Worm (Caenorhabditis elegans) whole organism, mixed stage, embryonic: Measurements from ENCODE around the gene C27D6.1.

ENCODE experiments used
- ces-1 ChIP-seq: fragments of 150-350 bp; optimal IDR thresholded peaks from 2 replicates; lab custom pipeline; 2014; ENCODE audit warnings: missing biosample characterization, missing genetic modification reagents, missing genetic modification characterization
- lsy-2 ChIP-seq: fragments of 150-350 bp; optimal IDR thresholded peaks from 2 replicates; lab custom pipeline; 2014; ENCODE audit warnings: missing biosample characterization, missing genetic modification characterization
- mab-5 ChIP-seq: fragments of 150-350 bp; optimal IDR thresholded peaks from 2 replicates; lab custom pipeline; 2014; ENCODE audit warnings: missing biosample characterization, missing genetic modification characterization
- nhr-12 ChIP-seq: fragments of 150-350 bp; optimal IDR thresholded peaks from 2 replicates; lab custom pipeline; 2014; ENCODE audit warnings: missing biosample characterization, missing genetic modification characterization
- nhr-237 ChIP-seq: fragments of 150-350 bp; optimal IDR thresholded peaks from 2 replicates; lab custom pipeline; 2014; ENCODE audit warnings: missing biosample characterization, missing genetic modification characterization
- nhr-76 ChIP-seq: sonication (generic microtip); optimal IDR thresholded peaks from 2 replicates; lab custom pipeline; 2017; ENCODE audit warnings: missing biosample characterization, missing genetic modification characterization
- sem-2 ChIP-seq: fragments of 200-800 bp; sonication (Bioruptor generic); optimal IDR thresholded peaks from 2 replicates; lab custom pipeline; 2018; ENCODE audit warnings: mild to moderate bottlenecking, missing genetic modification characterization, missing compliant biosample characterization
- snpc-4 ChIP-seq: fragments of 150-350 bp; optimal IDR thresholded peaks from 2 replicates; lab custom pipeline; 2014; ENCODE audit warnings: missing biosample characterization, missing genetic modification characterization
- unc-39 ChIP-seq: fragments of 150-350 bp; optimal IDR thresholded peaks from 2 replicates; lab custom pipeline; 2014; ENCODE audit warnings: missing biosample characterization, missing genetic modification characterization
- unc-62 ChIP-seq: fragments of 150-350 bp; optimal IDR thresholded peaks from 2 replicates; lab custom pipeline; 2014; ENCODE audit warnings: missing biosample characterization, missing genetic modification reagents, missing genetic modification characterization
- ztf-11 ChIP-seq: fragments of 150-350 bp; optimal IDR thresholded peaks from 2 replicates; lab custom pipeline; 2014; ENCODE audit warnings: missing biosample characterization, missing genetic modification characterization

DNA sequence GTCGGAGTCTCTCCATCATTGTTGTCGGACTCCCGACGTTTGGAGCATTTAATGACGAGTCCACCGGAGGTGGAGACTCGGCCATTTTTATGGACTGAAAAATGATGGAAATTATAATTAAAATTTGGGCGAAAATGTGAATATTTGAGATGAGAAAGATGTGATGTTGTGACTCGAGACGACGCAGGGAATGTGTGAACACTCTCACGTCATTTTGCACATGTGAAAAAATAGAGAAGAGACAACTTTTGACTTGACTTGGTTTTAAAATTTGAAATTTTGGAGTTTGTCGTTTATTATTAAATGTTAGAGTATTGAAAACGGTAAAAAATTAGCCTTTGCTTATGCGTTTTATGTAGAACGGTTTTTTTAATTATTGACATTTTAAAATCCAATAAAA is 52.7 kb downstream of the C27D6.1 start, which contains the start of gene dsh-1:
- TF ChIP-seq unc-62 (no peak), mab-5 (no peak), unc-39 (tag; lab: Kevin White, UChicago) (no peak), ztf-11 (tag; lab: Kevin White, UChicago) (no peak), ces-1 (no peak), nhr-76 (tag; lab: Kevin White, UChicago) (no peak), nhr-12 (tag; lab: Kevin White, UChicago) (no peak), lsy-2 (tag; lab: Kevin White, UChicago) (no peak), sem-2 (GFP tag; lab: Kevin White, UChicago) (no peak), snpc-4 (tag; lab: Kevin White, UChicago) (no peak), nhr-237 (tag; lab: Kevin White, UChicago) (no peak)
